Fruit fly (Drosophila melanogaster): Measurements from ENCODE around the gene CG2258.

Gene CG2258

DNA sequence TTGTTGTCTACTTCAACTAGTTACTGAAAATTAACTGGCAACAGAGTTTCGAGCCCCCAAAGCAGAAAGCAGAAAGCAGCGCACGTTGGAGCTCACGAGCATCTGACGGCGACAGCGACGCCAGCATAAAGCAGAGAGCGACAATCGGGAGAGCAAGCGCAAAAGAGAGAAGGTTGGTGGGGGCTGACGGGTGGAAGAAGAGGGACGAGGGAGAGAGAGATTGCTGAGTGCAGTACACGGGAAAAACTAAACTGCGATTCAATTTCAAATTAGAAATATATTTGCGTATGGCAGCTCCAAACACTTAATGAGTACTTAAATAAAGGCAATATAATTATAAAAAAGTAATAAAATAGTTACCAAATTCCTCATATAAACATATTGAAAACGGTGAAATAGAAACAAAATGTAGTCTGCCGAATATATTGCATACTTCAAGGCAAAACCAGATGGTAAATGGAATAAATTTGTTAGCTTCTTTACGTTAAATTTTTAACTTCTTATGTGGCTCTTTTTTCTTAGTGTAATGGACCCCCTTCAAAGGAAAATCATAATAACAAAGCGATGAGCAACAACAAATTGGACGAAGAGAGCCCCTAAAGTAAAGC, 9.7 kb downstream of the CG2258 start (continued):
- TF ChIP-seq Dp (GFP tag; optimal IDR thresholded peaks at IDR 0.05): peak; percentile 11
- peak; percentile 86 for TF ChIP-seq Gug (GFP tag; IDR thresholded peaks at IDR 0.05)
- peak; percentile 90 for TF ChIP-seq CG17568 (GFP tag; optimal IDR thresholded peaks at IDR 0.05)
- TF ChIP-seq E2f2 (GFP tag; IDR thresholded peaks at IDR 0.05): peak; percentile 79
- TF ChIP-seq Xrp1 (GFP tag; IDR thresholded peaks at IDR 0.05): peak; percentile 93
- TF ChIP-seq MESR4 (GFP tag; optimal IDR thresholded peaks at IDR 0.05): no peak
- TF ChIP-seq Doc3 (GFP tag; IDR thresholded peaks at IDR 0.05; ENCODE audit: partially characterized antibody): no peak
- peak; percentile 88 to 93 for TF ChIP-seq dpn (GFP tag; optimal IDR thresholded peaks at IDR 0.05)
- TF ChIP-seq shn (GFP tag; optimal IDR thresholded peaks at IDR 0.05): peak; percentile 54
- TF ChIP-seq CG4424 (GFP tag; optimal IDR thresholded peaks at IDR 0.05): peak; percentile 96
- TF ChIP-seq schlank (tag; optimal IDR thresholded peaks at IDR 0.05): peak; percentile 77
- TF ChIP-seq peb (GFP tag; IDR thresholded peaks at IDR 0.05): peak; percentile 90
- TF ChIP-seq CG8765 (GFP tag; IDR thresholded peaks at IDR 0.05): peak; percentile 40; the same call in 1 of the 2 replicates
- peak; percentile 86 for TF ChIP-seq CG11247 (GFP tag; IDR thresholded peaks at IDR 0.05)
- peak; percentile 83 for TF ChIP-seq CG6654 (GFP tag; optimal IDR thresholded peaks at IDR 0.05)
- TF ChIP-seq CG7928 (GFP tag; optimal IDR thresholded peaks at IDR 0.05): peak; percentile 71
- TF ChIP-seq Poxn (GFP tag; IDR thresholded peaks at IDR 0.05): peak; percentile 59
- peak; percentile 83 for TF ChIP-seq wdn (GFP tag; IDR thresholded peaks at IDR 0.05)
- TF ChIP-seq knrl (GFP tag; IDR thresholded peaks at IDR 0.05; ENCODE audit: partially characterized antibody): no peak
- TF ChIP-seq yki (optimal IDR thresholded peaks at IDR 0.05): peak; percentile 34
- TF ChIP-seq CG6854 (GFP tag; optimal IDR thresholded peaks at IDR 0.05): peak; percentile 93
- TF ChIP-seq CG8359 (GFP tag; optimal IDR thresholded peaks at IDR 0.05; ENCODE audit: borderline replicate concordance): peak; percentile 87
- peak; percentile 44 for TF ChIP-seq NC2α (GFP tag; optimal IDR thresholded peaks at IDR 0.05)
- TF ChIP-seq CG14667 (GFP tag; IDR thresholded peaks at IDR 0.05): peak; percentile 86
- TF ChIP-seq CG6254 (GFP tag; optimal IDR thresholded peaks at IDR 0.05): peak; percentile 88
- peak; percentile 93 for TF ChIP-seq CG1233 (GFP tag; optimal IDR thresholded peaks at IDR 0.05)
- TF ChIP-seq ems (GFP tag; optimal IDR thresholded peaks at IDR 0.05): peak; percentile 77
- TF ChIP-seq CG13894 (tag; optimal IDR thresholded peaks at IDR 0.05): peak; percentile 91
- TF ChIP-seq CG2199 (GFP tag; IDR thresholded peaks at IDR 0.05): peak; percentile 75; the same call in 2 of the 3 replicates
- peak; percentile 89 for TF ChIP-seq HLH3B (GFP tag; IDR thresholded peaks at IDR 0.05)
- peak; percentile 97 for TF ChIP-seq CG34376 (GFP tag; optimal IDR thresholded peaks at IDR 0.05)
- peak; percentile 86 for TF ChIP-seq gsb (GFP tag; IDR thresholded peaks at IDR 0.05)
- TF ChIP-seq Mes4 (GFP tag; optimal IDR thresholded peaks at IDR 0.05): peak; percentile 57
- TF ChIP-seq Atf-2 (GFP tag; optimal IDR thresholded peaks at IDR 0.05): peak; percentile 75
- no peak for TF ChIP-seq sima (GFP tag; optimal IDR thresholded peaks at IDR 0.05)
- peak; percentile 66 for TF ChIP-seq pfk (GFP tag; optimal IDR thresholded peaks at IDR 0.05)
- peak; percentile 93 for TF ChIP-seq Ssrp (tag; optimal IDR thresholded peaks at IDR 0.05)
- TF ChIP-seq Hmr (GFP tag; optimal IDR thresholded peaks at IDR 0.05): peak; percentile 98
- peak; percentile 86 for TF ChIP-seq CG12155 (GFP tag; optimal IDR thresholded peaks at IDR 0.05)
- peak; percentile 62 for TF ChIP-seq Atf3 (GFP tag; optimal IDR thresholded peaks at IDR 0.05)
- peak; percentile 91 for TF ChIP-seq esg (GFP tag; conservative IDR thresholded peaks at IDR 0.05)
- no peak; the same call in 1 of the 2 replicates for TF ChIP-seq dan (GFP tag; IDR thresholded peaks at IDR 0.05)
- TF ChIP-seq Max (GFP tag; optimal IDR thresholded peaks at IDR 0.05): peak; percentile 90
- TF ChIP-seq lmd (GFP tag; IDR thresholded peaks at IDR 0.05): peak; percentile 95
- peak; percentile 71 for TF ChIP-seq pum (GFP tag; optimal IDR thresholded peaks at IDR 0.05)
- peak; percentile 90 for TF ChIP-seq twi (tag; optimal IDR thresholded peaks at IDR 0.05)
- peak; percentile 95 for TF ChIP-seq crol (GFP tag; IDR thresholded peaks at IDR 0.05)
- TF ChIP-seq psq (GFP tag; optimal IDR thresholded peaks at IDR 0.05): peak; percentile 87
- TF ChIP-seq CG30403 (GFP tag; optimal IDR thresholded peaks at IDR 0.05): peak; percentile 95
- no peak for TF ChIP-seq HLH4C (GFP tag; IDR thresholded peaks at IDR 0.05; ENCODE audit: partially characterized antibody)
- TF ChIP-seq ab (GFP tag; optimal IDR thresholded peaks at IDR 0.05): peak; percentile 56

All from whole organism, embryonic.